Worm (Caenorhabditis elegans) whole organism, L4 larva: ENCODE results near the gene Y62E10A.19.
A peak's percentile ranks its signal among the peaks of the same experiment; 100 is the strongest.

Source experiments
- D1046.2 ChIP-seq: fragments of 200-800 bp; sonication (Bioruptor generic); IDR thresholded peaks from 2 replicates; pipeline ENCODE4 v1.3.6; 2022; ENCODE audit warnings: missing genetic modification characterization, missing compliant biosample characterization
- F26F4.8 ChIP-seq: fragments of 200-800 bp; sonication (Bioruptor generic); conservative IDR thresholded peaks from 2 replicates; pipeline ENCODE4 v1.3.6; 2022; ENCODE audit warnings: missing genetic modification characterization, missing compliant biosample characterization
- F49E8.2 ChIP-seq: sonication (generic microtip); optimal IDR thresholded peaks from 2 replicates; lab custom pipeline; 2016; ENCODE audit warnings: missing compliant biosample characterization, mild to moderate bottlenecking, missing genetic modification characterization, borderline replicate concordance
- R02D3.7 ChIP-seq: fragments of 150-350 bp; sonication (generic microtip); optimal IDR thresholded peaks from 3 replicates; lab custom pipeline; 2014; ENCODE audit warnings: missing biosample characterization, missing genetic modification characterization
- T26A8.4 ChIP-seq: fragments of 200-800 bp; sonication (Bioruptor generic); IDR thresholded peaks from 2 replicates; pipeline ENCODE4 v1.3.6; 2022; ENCODE audit warnings: missing genetic modification characterization, missing compliant biosample characterization
- Y105C5A.15 ChIP-seq: fragments of 200-800 bp; sonication (Bioruptor generic); IDR thresholded peaks from 2 replicates; pipeline ENCODE4 v1.3.6; 2022; ENCODE audit warnings: missing genetic modification characterization, missing compliant biosample characterization
- Y48G9A.11 ChIP-seq: fragments of 200-800 bp; sonication (Bioruptor generic); IDR thresholded peaks from 2 replicates; pipeline ENCODE4 v1.3.6; 2022; ENCODE audit warnings: missing genetic modification reagents, missing genetic modification characterization, missing compliant biosample characterization
- aha-1 ChIP-seq: fragments of 150-350 bp; peaks from one replicate; lab custom pipeline; 2014; ENCODE audit warnings: missing biosample characterization, missing genetic modification characterization
- ama-1 ChIP-seq: fragments of 150-350 bp; optimal IDR thresholded peaks from 2 replicates; lab custom pipeline; 2014; ENCODE audit warnings: inconsistent platforms, mixed read lengths
- arid-1 ChIP-seq: fragments of 200-800 bp; sonication (Bioruptor generic); conservative IDR thresholded peaks from 2 replicates; pipeline ENCODE4 v1.3.6; 2022; ENCODE audit warnings: missing genetic modification reagents, missing genetic modification characterization, missing compliant biosample characterization
- attf-4 ChIP-seq: sonication (generic microtip); optimal IDR thresholded peaks from 3 replicates; lab custom pipeline; 2017; ENCODE audit warnings: missing biosample characterization, missing genetic modification characterization
- ceh-20 ChIP-seq: fragments of 200-800 bp; sonication (Bioruptor generic); IDR thresholded peaks from 2 replicates; pipeline ENCODE4 v1.3.6; 2022; ENCODE audit warnings: missing genetic modification reagents, missing genetic modification characterization, missing compliant biosample characterization
- ceh-44 ChIP-seq: fragments of 200-800 bp; sonication (Bioruptor generic); IDR thresholded peaks from 2 replicates; pipeline ENCODE4 v1.3.6; 2022; ENCODE audit warnings: missing genetic modification reagents, missing genetic modification characterization, missing compliant biosample characterization
- ceh-62 ChIP-seq: sonication (generic microtip); optimal IDR thresholded peaks from 2 replicates; lab custom pipeline; 2017; ENCODE audit warnings: missing biosample characterization, missing genetic modification characterization
- ceh-82 ChIP-seq: sonication (generic microtip); optimal IDR thresholded peaks from 2 replicates; lab custom pipeline; 2017; ENCODE audit warnings: missing biosample characterization, missing genetic modification characterization
- ces-1 ChIP-seq: fragments of 150-350 bp; sonication (generic microtip); optimal IDR thresholded peaks from 4 replicates; lab custom pipeline; 2014; ENCODE audit warnings: missing biosample characterization, missing genetic modification reagents, missing genetic modification characterization
- daf-16 ChIP-seq, 3 experiments: sonication (generic microtip); optimal IDR thresholded peaks; 2 replicates each; lab custom pipeline; 2016 to 2017; ENCODE audit warnings: missing genetic modification characterization in 3 of 3, missing genetic modification reagents in 3 of 3, mild to moderate bottlenecking in 2 of 3, missing compliant biosample characterization in 2 of 3, missing biosample characterization in 1 of 3, moderate library complexity in 1 of 3
- daf-8 ChIP-seq: fragments of 200-800 bp; sonication (Bioruptor generic); IDR thresholded peaks from 2 replicates; pipeline ENCODE4 v1.3.6; 2022; ENCODE audit warnings: missing genetic modification characterization, missing compliant biosample characterization
- duxl-1 ChIP-seq: sonication (generic microtip); optimal IDR thresholded peaks from 2 replicates; lab custom pipeline; 2016; ENCODE audit warnings: mild to moderate bottlenecking, missing genetic modification characterization, moderate library complexity, missing compliant biosample characterization; ENCODE audit not compliant: poor library complexity
- egl-43 ChIP-seq: fragments of 200-800 bp; sonication (Bioruptor generic); IDR thresholded peaks from 2 replicates; pipeline ENCODE4 v1.3.6; 2022; ENCODE audit warnings: missing genetic modification reagents, missing genetic modification characterization, missing compliant biosample characterization
- fkh-10 ChIP-seq: fragments of 150-350 bp; optimal IDR thresholded peaks from 2 replicates; lab custom pipeline; 2014; ENCODE audit warnings: missing biosample characterization, missing genetic modification reagents, missing genetic modification characterization
- fos-1 ChIP-seq: fragments of 150-350 bp; optimal IDR thresholded peaks from 2 replicates; lab custom pipeline; 2014; ENCODE audit warnings: missing biosample characterization, missing genetic modification characterization
- gei-8 ChIP-seq: fragments of 200-800 bp; sonication (Bioruptor generic); optimal IDR thresholded peaks from 2 replicates; lab custom pipeline; 2018; ENCODE audit warnings: mild to moderate bottlenecking, missing genetic modification characterization, missing compliant biosample characterization
- hlh-11 ChIP-seq: fragments of 200-800 bp; sonication (Bioruptor generic); optimal IDR thresholded peaks from 2 replicates; lab custom pipeline; 2018; ENCODE audit warnings: mild to moderate bottlenecking, missing genetic modification characterization, missing compliant biosample characterization
- jun-1 ChIP-seq: fragments of 150-350 bp; optimal IDR thresholded peaks from 2 replicates; lab custom pipeline; 2014; ENCODE audit warnings: missing biosample characterization, missing genetic modification reagents, missing genetic modification characterization
- lim-7 ChIP-seq: fragments of 200-800 bp; sonication (Bioruptor generic); IDR thresholded peaks from 2 replicates; pipeline ENCODE4 v1.3.6; 2022; ENCODE audit warnings: missing genetic modification characterization, missing compliant biosample characterization
- lin-15B ChIP-seq: fragments of 150-350 bp; sonication (generic microtip); optimal IDR thresholded peaks from 3 replicates; lab custom pipeline; 2014; ENCODE audit warnings: missing biosample characterization, missing genetic modification characterization
- lin-29 ChIP-seq: fragments of 200-800 bp; sonication (Bioruptor generic); IDR thresholded peaks from 2 replicates; pipeline ENCODE4 v1.3.6; 2022; ENCODE audit warnings: missing genetic modification reagents, missing genetic modification characterization, missing compliant biosample characterization
- lin-38 ChIP-seq: fragments of 200-800 bp; sonication (Bioruptor generic); IDR thresholded peaks from 2 replicates; pipeline ENCODE4 v1.3.6; 2022; ENCODE audit warnings: missing genetic modification reagents, missing genetic modification characterization, missing compliant biosample characterization
- lin-39 ChIP-seq: fragments of 150-350 bp; optimal IDR thresholded peaks from 2 replicates; lab custom pipeline; 2014; ENCODE audit warnings: missing biosample characterization, missing genetic modification reagents, missing genetic modification characterization
- lir-3 ChIP-seq: sonication (generic microtip); optimal IDR thresholded peaks from 2 replicates; lab custom pipeline; 2016; ENCODE audit warnings: mild to moderate bottlenecking, missing genetic modification characterization, missing compliant biosample characterization
- madf-5 ChIP-seq, 2 experiments: fragments of 200-800 bp; sonication (Bioruptor generic); IDR thresholded peaks; 2 replicates each; pipeline ENCODE4 v1.3.6; 2022; ENCODE audit warnings: missing compliant biosample characterization in 2 of 2, missing genetic modification characterization in 2 of 2
- mdl-1 ChIP-seq, 2 experiments: fragments of 150-350 bp in 1 of 2; sonication (generic microtip) in 1 of 2; optimal IDR thresholded peaks; 2 replicates each; lab custom pipeline; 2014 to 2017; ENCODE audit warnings: missing biosample characterization in 2 of 2, missing genetic modification characterization in 2 of 2
- mdt-29 ChIP-seq: fragments of 200-800 bp; sonication (Bioruptor generic); IDR thresholded peaks from 2 replicates; pipeline ENCODE4 v1.3.6; 2022; ENCODE audit warnings: missing genetic modification reagents, missing genetic modification characterization, missing compliant biosample characterization
- mep-1 ChIP-seq: fragments of 150-350 bp; sonication (generic microtip); optimal IDR thresholded peaks from 3 replicates; lab custom pipeline; 2014; ENCODE audit warnings: missing biosample characterization, missing genetic modification characterization
- mes-2 ChIP-seq: sonication (generic microtip); optimal IDR thresholded peaks from 2 replicates; lab custom pipeline; 2016; ENCODE audit warnings: missing genotype, mild to moderate bottlenecking, missing genetic modification characterization, missing compliant biosample characterization; ENCODE audit not compliant: poor library complexity, severe bottlenecking
- nhr-102 ChIP-seq: sonication (generic microtip); optimal IDR thresholded peaks from 2 replicates; lab custom pipeline; 2016; ENCODE audit warnings: mild to moderate bottlenecking, missing genetic modification characterization, moderate library complexity, missing compliant biosample characterization
- nhr-111 ChIP-seq: fragments of 200-800 bp; sonication (Bioruptor generic); optimal IDR thresholded peaks from 2 replicates; lab custom pipeline; 2018; ENCODE audit warnings: mild to moderate bottlenecking, missing genetic modification characterization, missing compliant biosample characterization
- nhr-6 ChIP-seq: fragments of 150-350 bp; optimal IDR thresholded peaks from 2 replicates; lab custom pipeline; 2014; ENCODE audit warnings: missing biosample characterization, missing genetic modification characterization
- nhr-77 ChIP-seq: fragments of 150-350 bp; optimal IDR thresholded peaks from 2 replicates; lab custom pipeline; 2014; ENCODE audit warnings: missing biosample characterization, missing genetic modification characterization
- pha-4 ChIP-seq, 2 experiments: fragments of 150-350 bp in 1 of 2; fragments of 200-800 bp in 1 of 2; sonication (Bioruptor generic) in 1 of 2; IDR thresholded peaks in 1 of 2; optimal IDR thresholded peaks in 1 of 2; 2 replicates each; pipeline versions ENCODE4 v1.3.6 to Lab custom; 2014 to 2022; ENCODE audit warnings: missing genetic modification characterization in 2 of 2, missing genetic modification reagents in 2 of 2, missing biosample characterization in 1 of 2, missing compliant biosample characterization in 1 of 2
- saeg-2 ChIP-seq: fragments of 200-800 bp; sonication (Bioruptor generic); IDR thresholded peaks from 2 replicates; pipeline ENCODE4 v1.3.6; 2022; ENCODE audit warnings: missing genetic modification reagents, missing genetic modification characterization, missing compliant biosample characterization
- snpc-1.2 ChIP-seq: fragments of 200-800 bp; sonication (Bioruptor generic); IDR thresholded peaks from 2 replicates; pipeline ENCODE4 v1.3.6; 2022; ENCODE audit warnings: missing genetic modification reagents, missing genetic modification characterization, missing compliant biosample characterization
- snpc-4 ChIP-seq: fragments of 150-350 bp; optimal IDR thresholded peaks from 2 replicates; lab custom pipeline; 2014; ENCODE audit warnings: missing biosample characterization, missing genetic modification characterization
- spr-1 ChIP-seq: sonication (generic microtip); optimal IDR thresholded peaks from 2 replicates; lab custom pipeline; 2016; ENCODE audit warnings: mild to moderate bottlenecking, missing genetic modification characterization, missing compliant biosample characterization
- unc-130 ChIP-seq: sonication (generic microtip); optimal IDR thresholded peaks from 2 replicates; lab custom pipeline; 2016; ENCODE audit warnings: missing genetic modification reagents, missing genetic modification characterization, missing compliant biosample characterization
- zfp-2 ChIP-seq: sonication (generic microtip); optimal IDR thresholded peaks from 2 replicates; lab custom pipeline; 2016; ENCODE audit warnings: mild to moderate bottlenecking, missing genetic modification characterization, missing compliant biosample characterization
- zfp-3 ChIP-seq: fragments of 200-800 bp; sonication (Bioruptor generic); conservative IDR thresholded peaks from 2 replicates; pipeline ENCODE4 v1.3.6; 2022; ENCODE audit warnings: missing genetic modification reagents, missing genetic modification characterization, missing compliant biosample characterization
- zip-11 ChIP-seq: fragments of 200-800 bp; sonication (Bioruptor generic); IDR thresholded peaks from 2 replicates; pipeline ENCODE4 v1.3.6; 2022; ENCODE audit warnings: missing genetic modification characterization, missing compliant biosample characterization
- zip-2 ChIP-seq: fragments of 150-350 bp; optimal IDR thresholded peaks from 2 replicates; lab custom pipeline; 2014; ENCODE audit warnings: missing biosample characterization, missing genetic modification characterization
- ztf-11 ChIP-seq: fragments of 150-350 bp; optimal IDR thresholded peaks from 2 replicates; lab custom pipeline; 2014; ENCODE audit warnings: missing biosample characterization, missing genetic modification characterization

Y62E10A.19 gene

DNA sequence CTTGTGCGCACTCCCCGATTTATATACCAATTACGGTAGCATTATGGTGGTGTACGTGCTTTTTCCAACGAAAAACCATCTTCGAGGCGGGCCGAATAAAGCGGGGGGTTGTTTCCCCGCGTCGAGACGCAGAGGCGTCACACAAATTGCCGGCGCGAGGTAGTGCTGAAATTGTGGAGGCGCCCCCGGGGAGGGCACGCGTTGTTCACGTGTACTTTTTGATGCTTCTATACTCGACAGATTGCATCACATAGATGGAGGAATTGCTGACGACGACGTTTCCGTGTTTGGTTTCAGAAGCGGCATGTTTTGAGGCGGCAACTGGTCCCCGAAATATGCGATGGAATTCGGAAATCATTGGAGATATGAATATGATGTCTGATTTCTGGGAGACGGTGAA is 12.9 kb downstream of the Y62E10A.19 start (continued):
- TF ChIP-seq lim-7 (no peak), snpc-1.2 (GFP tag; lab: Robert Waterston, UW) (no peak), daf-16 (GFP tag; optimal IDR thresholded peaks at IDR 0.05; lab: Kevin White, UChicago) (no peak), daf-16 (tag; optimal IDR thresholded peaks at IDR 0.05; lab: Kevin White, UChicago) (peak; percentile 73), hlh-11 (peak; percentile 97), egl-43 (GFP tag; lab: Robert Waterston, UW) (peak; percentile 72), zfp-2 (peak; percentile 21), zip-2 (tag; lab: Kevin White, UChicago) (no peak), mdl-1 (tag; optimal IDR thresholded peaks at IDR 0.05; lab: Kevin White, UChicago) (peak; percentile 84 to 92), R02D3.7 (no peak), lin-38 (GFP tag; lab: Robert Waterston, UW) (peak; percentile 75), T26A8.4 (GFP tag; lab: Robert Waterston, UW) (peak; percentile 67), nhr-102 (tag; lab: Kevin White, UChicago) (peak; percentile 65), ceh-82 (tag; lab: Kevin White, UChicago) (no peak), snpc-4 (tag; lab: Kevin White, UChicago) (no peak), Y48G9A.11 (GFP tag; lab: Robert Waterston, UW) (no peak), pha-4 (GFP tag; IDR thresholded peaks at IDR 0.05; lab: Robert Waterston, UW) (peak; percentile 75), pha-4 (tag; optimal IDR thresholded peaks at IDR 0.05; lab: Kevin White, UChicago) (no peak), lin-29 (peak; percentile 16; the same call in 1 of the 2 replicates), ceh-62 (tag; lab: Kevin White, UChicago) (no peak), lin-39 (tag; lab: Kevin White, UChicago) (no peak), nhr-6 (tag; lab: Kevin White, UChicago) (peak; percentile 82), attf-4 (no peak), mdt-29 (GFP tag; lab: Robert Waterston, UW) (0 out of 2 replicates have a peak, but pooled peaks have one; percentile 35), spr-1 (peak; percentile 55), F26F4.8 (GFP tag; lab: Robert Waterston, UW) (no peak), ces-1 (GFP tag; lab: Kevin White, UChicago) (no peak), ceh-20 (GFP tag; lab: Robert Waterston, UW) (peak; percentile 93), D1046.2 (GFP tag; lab: Robert Waterston, UW) (0 out of 2 replicates have a peak, but pooled peaks have one; percentile 4), daf-8 (GFP tag; lab: Robert Waterston, UW) (no peak), aha-1 (tag; lab: Kevin White, UChicago) (peak; percentile 100), saeg-2 (GFP tag; lab: Robert Waterston, UW) (peak; percentile 83), madf-5 (GFP tag; IDR thresholded peaks at IDR 0.05; lab: Robert Waterston, UW) (0 out of 4 replicates have a peak, but pooled peaks of 1 of the 2 experiments have one; percentile 70), jun-1 (tag; lab: Kevin White, UChicago) (peak; percentile 46), nhr-111 (GFP tag; lab: Kevin White, UChicago) (no peak), zip-11 (GFP tag; lab: Robert Waterston, UW) (no peak), mep-1 (peak; percentile 85), ztf-11 (tag; lab: Kevin White, UChicago) (no peak), ama-1 (lab: Kevin White, UChicago) (no peak), duxl-1 (tag; lab: Kevin White, UChicago) (no peak), fos-1 (tag; lab: Kevin White, UChicago) (no peak), nhr-77 (peak; percentile 70), Y105C5A.15 (GFP tag; lab: Robert Waterston, UW) (no peak), ceh-44 (GFP tag; lab: Robert Waterston, UW) (no peak), fkh-10 (GFP tag; lab: Kevin White, UChicago) (peak; percentile 89), F49E8.2 (no peak), zfp-3 (GFP tag; lab: Robert Waterston, UW) (no peak), unc-130 (no peak), gei-8 (GFP tag; lab: Kevin White, UChicago) (peak; percentile 69), mes-2 (tag; lab: Kevin White, UChicago) (peak; percentile 66), lir-3 (tag; lab: Kevin White, UChicago) (no peak), arid-1 (0 out of 2 replicates have a peak, but pooled peaks have one; percentile 37), lin-15B (tag; lab: Kevin White, UChicago) (no peak)
